Fruit fly (Drosophila melanogaster) whole organism: ENCODE data around the gene CG18748.

ENCODE experiments used
- CG8478 ChIP-seq: fragments of >200 bp; optimal IDR thresholded peaks from 2 replicates; lab custom pipeline; 2018; ENCODE audit warnings: inconsistent platforms
- Dll ChIP-seq: fragments of >200 bp; optimal IDR thresholded peaks from 2 replicates; lab custom pipeline; 2017
- EcR ChIP-seq, 2 experiments: fragments of >200 bp; optimal IDR thresholded peaks; 2 replicates each; lab custom pipeline; 2017; ENCODE audit warnings: missing biosample characterization in 2 of 2, missing genetic modification characterization in 2 of 2, missing genetic modification reagents in 2 of 2
- pan ChIP-seq: fragments of >200 bp; optimal IDR thresholded peaks from 2 replicates; lab custom pipeline; 2017
- psq ChIP-seq: fragments of >200 bp; optimal IDR thresholded peaks from 2 replicates; lab custom pipeline; 2017
- usp ChIP-seq: fragments of >200 bp; optimal IDR thresholded peaks from 2 replicates; lab custom pipeline; 2017; ENCODE audit warnings: missing biosample characterization, missing genetic modification characterization, mixed read lengths

dm6 chr3R:7811514-7811913 is 23.8 kb upstream of the CG18748 start, which contains the start of gene CG31473:
- TF ChIP-seq psq (no peak), CG8478 (no peak), EcR (GFP tag; optimal IDR thresholded peaks at IDR 0.05; lab: Kevin White, UChicago) (no peak), Dll (no peak), pan (no peak), usp (no peak)
